Worm (Caenorhabditis elegans): ENCODE results near the gene srw-1.
A peak's percentile ranks its signal among the peaks of the same experiment; 100 is the strongest.

The srw-1 gene

DNA sequence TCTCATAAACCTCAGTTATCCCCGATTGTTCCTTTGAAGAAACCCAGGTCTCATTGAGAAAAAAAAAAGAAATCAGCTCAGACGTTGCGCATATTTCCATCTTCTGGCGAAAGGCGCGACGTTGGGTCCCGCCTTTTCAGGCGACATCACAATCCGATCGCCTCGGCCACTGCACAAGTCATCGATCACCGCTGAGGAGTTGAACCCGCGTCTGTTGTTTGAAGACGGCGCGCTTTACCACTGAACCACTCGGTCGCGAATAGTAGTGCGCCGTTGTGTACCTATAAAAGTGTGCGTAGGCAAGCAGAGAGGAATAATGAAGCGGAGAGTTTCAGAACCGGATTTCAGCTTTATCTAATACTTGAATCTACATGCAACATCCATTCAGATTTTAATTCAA, 7.2 kb upstream of the srw-1 start, which contains the start of gene Y75B12B.11:
Y75B12B.11 (plus strand) TSS at position 394 of the 400 bp plus-strand sequence.
- peak; percentile 93 for TF ChIP-seq spr-3 (GFP tag; optimal IDR thresholded peaks at IDR 0.05)
- TF ChIP-seq madf-5 (GFP tag; IDR thresholded peaks at IDR 0.05) = peak; percentile 88 to 90
- TF ChIP-seq nhr-10 (tag; optimal IDR thresholded peaks at IDR 0.05) = peak; percentile 39
- TF ChIP-seq mxl-2 (GFP tag; conservative IDR thresholded peaks at IDR 0.05) = peak; percentile 90
- TF ChIP-seq ceh-20 (GFP tag; IDR thresholded peaks at IDR 0.05) = peak; percentile 89
- peak; percentile 92 for TF ChIP-seq aly-2 (tag; optimal IDR thresholded peaks at IDR 0.05)
- peak; percentile 83; the same call in 1 of the 2 replicates for TF ChIP-seq Y75B8A.6 (GFP tag; IDR thresholded peaks at IDR 0.05)
- peak; percentile 94 for TF ChIP-seq snpc-1.2 (GFP tag; IDR thresholded peaks at IDR 0.05)
- peak; percentile 93 for TF ChIP-seq php-3 (GFP tag; IDR thresholded peaks at IDR 0.05)
- TF ChIP-seq sdz-12 (GFP tag; optimal IDR thresholded peaks at IDR 0.05) = peak; percentile 91
- TF ChIP-seq dmd-6 (GFP tag; IDR thresholded peaks at IDR 0.05) = peak; percentile 80
- no peak for TF ChIP-seq lin-39 (tag; optimal IDR thresholded peaks at IDR 0.05)
- peak; percentile 42 for TF ChIP-seq ztf-7 (tag; optimal IDR thresholded peaks at IDR 0.05)
- peak; percentile 55 for TF ChIP-seq nhr-11 (tag; optimal IDR thresholded peaks at IDR 0.05)
- peak; percentile 94 for TF ChIP-seq Y105C5A.15 (GFP tag; IDR thresholded peaks at IDR 0.05)
- TF ChIP-seq ceh-82 (tag; optimal IDR thresholded peaks at IDR 0.05) = no peak
- TF ChIP-seq hif-1 (tag; optimal IDR thresholded peaks at IDR 0.05) = peak; percentile 39 to 66
- no peak for TF ChIP-seq nhr-76 (tag; optimal IDR thresholded peaks at IDR 0.05)
- TF ChIP-seq egl-27 (tag; optimal IDR thresholded peaks at IDR 0.05) = no peak
- peak; percentile 77 for TF ChIP-seq T20F7.1 (GFP tag; optimal IDR thresholded peaks at IDR 0.05)
- no peak for TF ChIP-seq fkh-10 (GFP tag; optimal IDR thresholded peaks at IDR 0.05)
- peak; percentile 92 for TF ChIP-seq unc-130 (GFP tag; optimal IDR thresholded peaks at IDR 0.05)
- TF ChIP-seq dmd-9 (GFP tag; IDR thresholded peaks at IDR 0.05) = peak; percentile 87
- peak; percentile 91 for TF ChIP-seq madf-9 (GFP tag; conservative IDR thresholded peaks at IDR 0.05)
- TF ChIP-seq lin-38 (GFP tag; IDR thresholded peaks at IDR 0.05) = peak; percentile 96
- TF ChIP-seq attf-4 (tag; optimal IDR thresholded peaks at IDR 0.05) = no peak
- peak; percentile 98 for TF ChIP-seq nhr-111 (GFP tag; optimal IDR thresholded peaks at IDR 0.05)
- TF ChIP-seq tag-97 (GFP tag; IDR thresholded peaks at IDR 0.05) = no peak
- TF ChIP-seq vab-7 (GFP tag; IDR thresholded peaks at IDR 0.05) = peak; percentile 98
- peak; percentile 83 for TF ChIP-seq nhr-48 (tag; optimal IDR thresholded peaks at IDR 0.05)
- no peak for TF ChIP-seq zag-1 (tag; optimal IDR thresholded peaks at IDR 0.05)
- TF ChIP-seq mdt-29 (GFP tag; IDR thresholded peaks at IDR 0.05) = peak; percentile 79
- TF ChIP-seq zfp-3 (GFP tag; conservative IDR thresholded peaks at IDR 0.05) = peak; percentile 92
- TF ChIP-seq tra-1 (GFP tag; IDR thresholded peaks at IDR 0.05) = peak; percentile 95
- peak; percentile 91 for TF ChIP-seq Y48G9A.11 (GFP tag; IDR thresholded peaks at IDR 0.05)
- TF ChIP-seq ZK337.2 (GFP tag; IDR thresholded peaks at IDR 0.05) = peak; percentile 89
- TF ChIP-seq D1046.2 (GFP tag; IDR thresholded peaks at IDR 0.05) = peak; percentile 96
- TF ChIP-seq set-16 (GFP tag; IDR thresholded peaks at IDR 0.05) = peak; percentile 85
- peak; percentile 57 for TF ChIP-seq jun-1 (tag; optimal IDR thresholded peaks at IDR 0.05)
- peak; percentile 93 for TF ChIP-seq dve-1 (tag; optimal IDR thresholded peaks at IDR 0.05; ENCODE audit: insufficient read depth)
- TF ChIP-seq skn-1 (tag; optimal IDR thresholded peaks at IDR 0.05) = no peak
- no peak for TF ChIP-seq cey-2 (tag; optimal IDR thresholded peaks at IDR 0.05; ENCODE audit: borderline replicate concordance, insufficient read depth)
- peak; percentile 92 for TF ChIP-seq mep-1 (tag; optimal IDR thresholded peaks at IDR 0.05)
- peak; percentile 34 for TF ChIP-seq lin-15B (tag; optimal IDR thresholded peaks at IDR 0.05)
- TF ChIP-seq nhr-25 (tag; optimal IDR thresholded peaks at IDR 0.05; ENCODE audit: borderline replicate concordance, insufficient read depth) = peak; percentile 45
- TF ChIP-seq ZK546.5 (tag; optimal IDR thresholded peaks at IDR 0.05) = no peak
- TF ChIP-seq zip-2 (tag; optimal IDR thresholded peaks at IDR 0.05) = peak; percentile 45
- no peak for TF ChIP-seq R02D3.7 (tag; optimal IDR thresholded peaks at IDR 0.05)
- peak; percentile 90 for TF ChIP-seq daf-19 (GFP tag; conservative IDR thresholded peaks at IDR 0.05)
- TF ChIP-seq nhr-102 (tag; optimal IDR thresholded peaks at IDR 0.05) = peak; percentile 93
- no peak for TF ChIP-seq daf-12 (tag; optimal IDR thresholded peaks at IDR 0.05)

Measured in whole organism, L4 larva.